Worm (Caenorhabditis elegans): ENCODE measurements around the gene C44C1.6.

Gene C44C1.6

DNA sequence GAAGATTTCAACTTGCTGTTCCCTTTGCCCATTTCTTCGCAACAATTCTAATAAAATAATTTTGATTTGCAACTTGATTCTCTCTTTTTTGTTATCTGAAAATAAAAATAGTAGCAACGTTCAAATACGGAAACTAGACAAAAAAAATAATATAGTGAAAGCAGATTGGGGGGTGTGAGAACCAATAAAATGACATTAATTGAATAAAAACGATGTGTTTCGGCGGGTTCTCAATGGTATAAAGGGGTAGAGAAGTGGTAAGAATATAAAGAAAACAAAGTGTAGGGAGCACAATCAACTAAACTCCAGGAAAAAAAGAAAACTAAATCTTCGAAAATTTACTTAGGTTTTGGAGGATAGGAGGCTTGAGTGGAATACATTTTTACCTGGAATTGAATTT, 6.9 kb downstream of the C44C1.6 start, which contains the start of gene ncs-1:
Gene ncs-1 (minus strand): TSS at position 101 of the 400 bp plus-strand sequence.
- no peak for TF ChIP-seq zag-1 (tag; optimal IDR thresholded peaks at IDR 0.05)
- no peak for TF ChIP-seq jun-1 (tag; optimal IDR thresholded peaks at IDR 0.05)

DNA sequence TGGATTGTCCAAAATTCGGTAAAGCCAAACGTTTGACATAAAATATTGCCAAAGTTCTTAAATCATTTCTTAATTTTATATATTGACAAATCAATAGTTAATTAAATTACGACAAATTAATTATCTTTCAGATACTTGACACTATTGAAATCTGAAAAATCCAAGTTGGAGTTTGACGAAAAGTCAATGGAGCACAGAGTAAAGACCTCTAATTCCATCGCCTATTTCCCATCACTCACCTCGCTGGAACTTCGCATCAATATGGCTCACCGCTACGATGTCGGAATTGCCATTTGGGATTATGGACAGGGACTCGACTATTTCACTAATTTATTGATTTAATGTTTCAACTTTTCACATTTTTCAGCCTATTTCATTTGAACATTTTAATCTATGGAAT, 9.9 kb downstream of the C44C1.6 start:
- TF ChIP-seq dsc-1 (tag; optimal IDR thresholded peaks at IDR 0.05), result no peak
- TF ChIP-seq blmp-1 (tag; optimal IDR thresholded peaks at IDR 0.05), result no peak
- no peak for TF ChIP-seq hpl-2 (GFP tag; optimal IDR thresholded peaks at IDR 0.05)
- TF ChIP-seq efl-3 (GFP tag; optimal IDR thresholded peaks at IDR 0.05), result no peak
- TF ChIP-seq ztf-11 (tag; optimal IDR thresholded peaks at IDR 0.05), result no peak
- no peak for TF ChIP-seq hlh-4 (tag; optimal IDR thresholded peaks at IDR 0.05)
- TF ChIP-seq hlh-17 (GFP tag; optimal IDR thresholded peaks at IDR 0.05; ENCODE audit: borderline replicate concordance), result no peak
- TF ChIP-seq sptf-1 (tag; optimal IDR thresholded peaks at IDR 0.05), result no peak
- TF ChIP-seq fkh-8 (tag; optimal IDR thresholded peaks at IDR 0.05), result no peak

DNA sequence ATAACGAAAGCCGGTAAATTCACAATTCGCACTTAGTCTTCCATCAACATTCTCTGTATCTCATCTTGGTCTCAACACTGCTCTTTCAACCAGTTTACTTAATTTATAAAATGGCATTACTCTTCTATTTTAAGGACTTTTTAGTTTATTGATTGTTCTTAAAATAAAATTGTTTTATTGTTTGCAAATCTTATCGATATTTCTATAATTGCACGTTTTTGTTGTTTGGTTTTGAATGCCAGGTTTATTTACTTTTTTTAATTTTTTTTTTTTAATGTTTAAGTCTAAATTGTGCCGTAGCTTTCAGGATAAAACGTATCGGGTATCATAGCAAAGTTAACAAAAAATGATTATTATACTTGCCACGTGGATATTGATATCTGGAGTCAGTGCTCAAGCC, 12.5 kb downstream of the C44C1.6 start, which contains the start of gene chil-10:
Gene chil-10 (plus strand): TSS at position 301 of the 400 bp plus-strand sequence.
- TF ChIP-seq lin-14 (GFP tag; optimal IDR thresholded peaks at IDR 0.05), result no peak
- no peak for TF ChIP-seq efl-1 (optimal IDR thresholded peaks at IDR 0.05)
- no peak for TF ChIP-seq efl-1 (GFP tag; optimal IDR thresholded peaks at IDR 0.05 in 1 of 2)
- TF ChIP-seq unc-62 (GFP tag; optimal IDR thresholded peaks at IDR 0.05), result no peak
- TF ChIP-seq nhr-237 (tag; optimal IDR thresholded peaks at IDR 0.05), result no peak
- no peak for TF ChIP-seq blmp-1 (tag; optimal IDR thresholded peaks at IDR 0.05)
- TF ChIP-seq ama-1 (optimal IDR thresholded peaks at IDR 0.05), result no peak
- TF ChIP-seq ets-5 (GFP tag; IDR thresholded peaks at IDR 0.05), result no peak
- no peak for TF ChIP-seq aly-2 (tag; optimal IDR thresholded peaks at IDR 0.05)
- TF ChIP-seq lin-39 (tag; optimal IDR thresholded peaks at IDR 0.05), result no peak
- no peak for TF ChIP-seq ceh-90 (tag; optimal IDR thresholded peaks at IDR 0.05)
- TF ChIP-seq mab-9 (GFP tag; IDR thresholded peaks at IDR 0.05), result no peak
- no peak for TF ChIP-seq rnt-1 (tag; optimal IDR thresholded peaks at IDR 0.05)
- TF ChIP-seq mdl-1 (tag; optimal IDR thresholded peaks at IDR 0.05), result no peak
- no peak for TF ChIP-seq sup-37 (GFP tag; optimal IDR thresholded peaks at IDR 0.05)
- no peak for TF ChIP-seq nhr-12 (tag; optimal IDR thresholded peaks at IDR 0.05)
- TF ChIP-seq ceh-88 (GFP tag; IDR thresholded peaks at IDR 0.05), result no peak
- no peak for TF ChIP-seq nhr-47 (tag; optimal IDR thresholded peaks at IDR 0.05)
- no peak for TF ChIP-seq tlp-1 (tag; optimal IDR thresholded peaks at IDR 0.05)

DNA sequence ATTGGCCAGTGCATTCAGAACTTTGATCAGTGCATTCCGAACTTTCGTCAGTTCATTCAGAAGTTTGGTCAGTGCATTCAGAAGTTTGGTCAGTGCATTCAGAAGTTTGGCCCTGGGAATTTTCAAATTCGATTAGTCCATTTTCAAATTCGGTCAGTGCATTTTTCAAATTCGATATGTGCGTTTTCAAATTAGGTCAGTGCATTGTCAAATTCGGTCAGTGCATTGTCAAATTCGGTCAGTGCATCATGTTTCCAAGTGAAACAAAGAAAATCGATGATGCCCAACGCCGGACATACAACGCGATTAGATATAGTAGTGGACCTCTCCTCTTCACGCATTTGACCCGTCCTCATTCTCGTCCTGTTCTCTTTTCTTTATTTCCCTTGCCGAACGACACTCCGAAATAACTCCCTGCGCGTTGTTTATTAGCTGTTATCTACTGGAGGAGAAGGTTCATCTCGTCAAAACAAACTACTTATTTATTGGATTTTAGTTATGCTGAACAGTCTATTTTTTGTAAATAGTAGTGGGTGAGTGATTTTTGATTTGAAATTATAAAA, 15.5 kb downstream of the C44C1.6 start, which contains the start of gene apm-3:
Gene apm-3 (plus strand): TSS at position 477 of the 563 bp plus-strand sequence.
- TF ChIP-seq aly-2 (tag; optimal IDR thresholded peaks at IDR 0.05) (no peak), C34B4.2 (tag; optimal IDR thresholded peaks at IDR 0.05) (no peak), unc-30 (tag; optimal IDR thresholded peaks at IDR 0.05) (no peak), nhr-71 (tag; optimal IDR thresholded peaks at IDR 0.05) (peak; percentile 9), lin-35 (GFP tag; optimal IDR thresholded peaks at IDR 0.05) (peak; percentile 19 to 41), tbx-2 (tag; optimal IDR thresholded peaks at IDR 0.05) (peak; percentile 10), fkh-10 (GFP tag; optimal IDR thresholded peaks at IDR 0.05) (no peak), egl-27 (tag; optimal IDR thresholded peaks at IDR 0.05) (no peak), ztf-4 (tag; optimal IDR thresholded peaks at IDR 0.05) (no peak), nhr-19 (GFP tag; conservative IDR thresholded peaks at IDR 0.05) (no peak), hlh-4 (tag; optimal IDR thresholded peaks at IDR 0.05) (no peak), mef-2 (tag; optimal IDR thresholded peaks at IDR 0.05) (no peak), ztf-11 (tag; optimal IDR thresholded peaks at IDR 0.05) (no peak), unc-130 (tag; optimal IDR thresholded peaks at IDR 0.05) (peak; percentile 47), lin-15B (tag; optimal IDR thresholded peaks at IDR 0.05) (no peak), C04F5.9 (tag; optimal IDR thresholded peaks at IDR 0.05) (no peak), grh-1 (GFP tag; IDR thresholded peaks at IDR 0.05) (no peak), lsy-2 (tag; optimal IDR thresholded peaks at IDR 0.05) (peak; percentile 20 to 49), Y116A8C.19 (tag; optimal IDR thresholded peaks at IDR 0.05; ENCODE audit: borderline replicate concordance) (no peak), fkh-8 (tag; optimal IDR thresholded peaks at IDR 0.05) (no peak), ets-5 (GFP tag; IDR thresholded peaks at IDR 0.05) (no peak), ces-1 (GFP tag; optimal IDR thresholded peaks at IDR 0.05) (no peak), vab-15 (tag; optimal IDR thresholded peaks at IDR 0.05) (no peak), ceh-90 (tag; optimal IDR thresholded peaks at IDR 0.05) (no peak), lin-13 (GFP tag; optimal IDR thresholded peaks at IDR 0.05) (peak; percentile 16), swsn-7 (tag; optimal IDR thresholded peaks at IDR 0.05) (peak; percentile 17)
